Fruit fly (Drosophila melanogaster): ENCODE results near the gene baz.

baz gene

dm6 chrX:17159116-17159515 lies 690 bp upstream of the baz start, which contains the start of gene xmas (continued):
- no peak for TF ChIP-seq CG7987 (GFP tag; optimal IDR thresholded peaks at IDR 0.05)
- TF ChIP-seq Opbp (GFP tag; IDR thresholded peaks at IDR 0.05; ENCODE audit: partially characterized antibody) = 0 out of 3 replicates have a peak, but pooled peaks have one; percentile 20
- TF ChIP-seq bbx (GFP tag; IDR thresholded peaks at IDR 0.05; ENCODE audit: partially characterized antibody) = peak; percentile 46; the same call in 1 of the 2 replicates
- TF ChIP-seq pzg (GFP tag; optimal IDR thresholded peaks at IDR 0.05) = peak; percentile 27

- TF ChIP-seq CG15479 (GFP tag; optimal IDR thresholded peaks at IDR 0.05) (peak; percentile 60), CG3838 (GFP tag; optimal IDR thresholded peaks at IDR 0.05) (peak; percentile 2), Med (GFP tag) (peak; percentile 36), kni (GFP tag; optimal IDR thresholded peaks at IDR 0.05) (peak; percentile 14), repo (GFP tag; optimal IDR thresholded peaks at IDR 0.05) (no peak), ac (GFP tag; optimal IDR thresholded peaks at IDR 0.05) (peak; percentile 55), pan (optimal IDR thresholded peaks at IDR 0.05) (no peak), pan (GFP tag; optimal IDR thresholded peaks at IDR 0.05 in 1 of 2, IDR thresholded peaks at IDR 0.05 in 1 of 2) (peak in 1 of 2 experiments; percentile 24), chm (GFP tag; IDR thresholded peaks at IDR 0.05) (peak; percentile 18; the same call in 1 of the 2 replicates), Meics (GFP tag; optimal IDR thresholded peaks at IDR 0.05) (no peak), CG1832 (GFP tag; optimal IDR thresholded peaks at IDR 0.05) (peak; percentile 78), CG8924 (tag; optimal IDR thresholded peaks at IDR 0.05) (peak; percentile 72), cg (GFP tag; optimal IDR thresholded peaks at IDR 0.05) (peak; percentile 9), da (GFP tag; optimal IDR thresholded peaks at IDR 0.05) (peak; percentile 25), Trl (optimal IDR thresholded peaks at IDR 0.05) (peak; percentile 56 to 79), Trl (GFP tag; optimal IDR thresholded peaks at IDR 0.05) (no peak), dmrt11E (tag; optimal IDR thresholded peaks at IDR 0.05) (no peak), sens (GFP tag) (peak; percentile 75), hbn (GFP tag; IDR thresholded peaks at IDR 0.05; ENCODE audit: partially characterized antibody) (0 out of 2 replicates have a peak, but pooled peaks have one; percentile 20), CG4360 (GFP tag; IDR thresholded peaks at IDR 0.05) (peak; percentile 98), CG2199 (GFP tag; IDR thresholded peaks at IDR 0.05) (0 out of 3 replicates have a peak, but pooled peaks have one; percentile 73), CG4617 (GFP tag; optimal IDR thresholded peaks at IDR 0.05; ENCODE audit: borderline replicate concordance) (no peak), CG10321 (GFP tag; IDR thresholded peaks at IDR 0.05) (0 out of 2 replicates have a peak, but pooled peaks have one; percentile 36), amos (GFP tag; IDR thresholded peaks at IDR 0.05; ENCODE audit: partially characterized antibody) (no peak), ci (GFP tag; IDR thresholded peaks at IDR 0.05) (peak; percentile 18; the same call in 1 of the 3 replicates), Jarid2 (GFP tag; optimal IDR thresholded peaks at IDR 0.05) (no peak), so (GFP tag; IDR thresholded peaks at IDR 0.05) (peak; percentile 23; the same call in 1 of the 3 replicates)
Observed at dm6 chrX:17160396-17161040, 712 bp downstream of the baz start.

- TF ChIP-seq pros (GFP tag; optimal IDR thresholded peaks at IDR 0.05) (peak; percentile 82), tll (GFP tag; optimal IDR thresholded peaks at IDR 0.05) (peak in 1 of 2 experiments; percentile 17), grn (GFP tag; optimal IDR thresholded peaks at IDR 0.05) (no peak), Xbp1 (GFP tag; optimal IDR thresholded peaks at IDR 0.05) (no peak), insv (GFP tag; optimal IDR thresholded peaks at IDR 0.05) (peak in 1 of 2 experiments; percentile 51), kni (GFP tag; optimal IDR thresholded peaks at IDR 0.05) (peak; percentile 67), CG7745 (tag; optimal IDR thresholded peaks at IDR 0.05) (peak; percentile 62), Hr78 (GFP tag; optimal IDR thresholded peaks at IDR 0.05) (peak in 1 of 2 experiments; percentile 20)
Observed at dm6 chrX:17162446-17163013, 2.7 kb downstream of the baz start.

All from whole organism, embryonic.